Worm (Caenorhabditis elegans): Measurements from ENCODE around the gene T05G5.4.
A peak's percentile ranks its signal among the peaks of the same experiment; 100 is the strongest.

ce11 chrIII:9786776-9787175, 38.0 kb downstream of the T05G5.4 start:
- TF ChIP-seq hlh-8 (tag; optimal IDR thresholded peaks at IDR 0.05) (no peak), fkh-6 (tag; optimal IDR thresholded peaks at IDR 0.05) (no peak), rnt-1 (tag; optimal IDR thresholded peaks at IDR 0.05) (no peak), ceh-6 (GFP tag; optimal IDR thresholded peaks at IDR 0.05) (no peak), elt-2 (tag; optimal IDR thresholded peaks at IDR 0.05) (peak; percentile 79)
